Worm (Caenorhabditis elegans) whole organism, mixed stage, embryonic: ENCODE data around the gene nas-18.
"Not testable (repeated sequence)": the region's sequence is repeated elsewhere in the genome, so short reads cannot be mapped to it uniquely, and the experiment has no call there.

Source experiments
- bed-3 ChIP-seq: fragments of 200-800 bp; sonication (Bioruptor generic); optimal IDR thresholded peaks from 3 replicates; lab custom pipeline; 2018; ENCODE audit warnings: mild to moderate bottlenecking, missing genetic modification characterization, moderate library complexity, missing compliant biosample characterization
- ceh-43 ChIP-seq: fragments of 200-800 bp; sonication (Bioruptor generic); optimal IDR thresholded peaks from 2 replicates; lab custom pipeline; 2018; ENCODE audit warnings: mild to moderate bottlenecking, missing genetic modification characterization, moderate library complexity, missing compliant biosample characterization
- ceh-83 ChIP-seq: fragments of 200-800 bp; sonication (Bioruptor generic); optimal IDR thresholded peaks from 2 replicates; lab custom pipeline; 2018; ENCODE audit warnings: mild to moderate bottlenecking, missing genetic modification characterization, missing compliant biosample characterization
- ces-1 ChIP-seq: fragments of 150-350 bp; optimal IDR thresholded peaks from 2 replicates; lab custom pipeline; 2014; ENCODE audit warnings: missing biosample characterization, missing genetic modification reagents, missing genetic modification characterization
- cnd-1 ChIP-seq: fragments of 200-800 bp; sonication (Bioruptor generic); optimal IDR thresholded peaks from 2 replicates; lab custom pipeline; 2018; ENCODE audit warnings: mild to moderate bottlenecking, missing genetic modification characterization, missing compliant biosample characterization
- drap-1 ChIP-seq: fragments of 200-800 bp; sonication (Bioruptor generic); optimal IDR thresholded peaks from 3 replicates; lab custom pipeline; 2018; ENCODE audit warnings: mild to moderate bottlenecking, missing genetic modification characterization, missing compliant biosample characterization
- elt-3 ChIP-seq: fragments of 150-350 bp; optimal IDR thresholded peaks from 2 replicates; lab custom pipeline; 2014; ENCODE audit warnings: missing biosample characterization, missing genetic modification characterization
- ham-2 ChIP-seq: fragments of 200-800 bp; sonication (Bioruptor generic); optimal IDR thresholded peaks from 2 replicates; lab custom pipeline; 2018; ENCODE audit warnings: mild to moderate bottlenecking, missing genetic modification characterization, missing compliant biosample characterization
- hlh-1 ChIP-seq: fragments of 150-350 bp; optimal IDR thresholded peaks from 2 replicates; lab custom pipeline; 2014; ENCODE audit warnings: missing biosample characterization, missing genetic modification reagents, missing genetic modification characterization
- lin-32 ChIP-seq: fragments of 200-800 bp; sonication (Bioruptor generic); optimal IDR thresholded peaks from 2 replicates; lab custom pipeline; 2018; ENCODE audit warnings: mild to moderate bottlenecking, missing genetic modification characterization, missing compliant biosample characterization
- lsy-2 ChIP-seq: fragments of 150-350 bp; optimal IDR thresholded peaks from 2 replicates; lab custom pipeline; 2014; ENCODE audit warnings: missing biosample characterization, missing genetic modification characterization
- mab-5 ChIP-seq: fragments of 150-350 bp; optimal IDR thresholded peaks from 2 replicates; lab custom pipeline; 2014; ENCODE audit warnings: missing biosample characterization, missing genetic modification characterization
- mep-1 ChIP-seq: fragments of 150-350 bp; optimal IDR thresholded peaks from 2 replicates; lab custom pipeline; 2017; ENCODE audit warnings: missing biosample characterization, missing genetic modification reagents, missing genetic modification characterization, inconsistent platforms
- mls-2 ChIP-seq: sonication (generic microtip); optimal IDR thresholded peaks from 2 replicates; lab custom pipeline; 2016; ENCODE audit warnings: mild to moderate bottlenecking, missing genetic modification characterization, moderate library complexity, missing compliant biosample characterization
- nhr-12 ChIP-seq: fragments of 150-350 bp; optimal IDR thresholded peaks from 2 replicates; lab custom pipeline; 2014; ENCODE audit warnings: missing biosample characterization, missing genetic modification characterization
- nhr-2 ChIP-seq: fragments of 150-350 bp; optimal IDR thresholded peaks from 2 replicates; lab custom pipeline; 2014; ENCODE audit warnings: missing biosample characterization, missing genetic modification characterization
- nhr-237 ChIP-seq: fragments of 150-350 bp; optimal IDR thresholded peaks from 2 replicates; lab custom pipeline; 2014; ENCODE audit warnings: missing biosample characterization, missing genetic modification characterization
- nhr-28 ChIP-seq: fragments of 150-350 bp; optimal IDR thresholded peaks from 2 replicates; lab custom pipeline; 2014; ENCODE audit warnings: missing biosample characterization, missing genetic modification characterization
- nhr-76 ChIP-seq: sonication (generic microtip); optimal IDR thresholded peaks from 2 replicates; lab custom pipeline; 2017; ENCODE audit warnings: missing biosample characterization, missing genetic modification characterization
- pha-4 ChIP-seq: fragments of 150-350 bp; optimal IDR thresholded peaks from 2 replicates; lab custom pipeline; 2018; ENCODE audit warnings: missing biosample characterization, missing genetic modification reagents, missing genetic modification characterization
- sem-2 ChIP-seq: fragments of 200-800 bp; sonication (Bioruptor generic); optimal IDR thresholded peaks from 2 replicates; lab custom pipeline; 2018; ENCODE audit warnings: mild to moderate bottlenecking, missing genetic modification characterization, missing compliant biosample characterization
- snpc-4 ChIP-seq: fragments of 150-350 bp; optimal IDR thresholded peaks from 2 replicates; lab custom pipeline; 2014; ENCODE audit warnings: missing biosample characterization, missing genetic modification characterization
- sptf-1 ChIP-seq: sonication (generic microtip); optimal IDR thresholded peaks from 2 replicates; lab custom pipeline; 2017; ENCODE audit warnings: mild to moderate bottlenecking, missing genetic modification characterization, moderate library complexity, missing compliant biosample characterization
- tbx-8 ChIP-seq: fragments of 200-800 bp; sonication (Bioruptor generic); optimal IDR thresholded peaks from 2 replicates; lab custom pipeline; 2018; ENCODE audit warnings: mild to moderate bottlenecking, missing genetic modification characterization, moderate library complexity, missing compliant biosample characterization
- unc-120 ChIP-seq: sonication (generic microtip); optimal IDR thresholded peaks from 2 replicates; lab custom pipeline; 2017; ENCODE audit warnings: missing genetic modification characterization, missing compliant biosample characterization; ENCODE audit not compliant: poor library complexity, severe bottlenecking
- unc-39 ChIP-seq: fragments of 150-350 bp; optimal IDR thresholded peaks from 2 replicates; lab custom pipeline; 2014; ENCODE audit warnings: missing biosample characterization, missing genetic modification characterization
- unc-62 ChIP-seq: fragments of 150-350 bp; optimal IDR thresholded peaks from 2 replicates; lab custom pipeline; 2014; ENCODE audit warnings: missing biosample characterization, missing genetic modification reagents, missing genetic modification characterization
- zip-8 ChIP-seq: fragments of 150-350 bp; optimal IDR thresholded peaks from 2 replicates; lab custom pipeline; 2014; ENCODE audit warnings: missing biosample characterization, missing genetic modification characterization
- ztf-11 ChIP-seq: fragments of 150-350 bp; optimal IDR thresholded peaks from 2 replicates; lab custom pipeline; 2014; ENCODE audit warnings: missing biosample characterization, missing genetic modification characterization

Gene nas-18

ce11 chrV:11386428-11386827, 9.8 kb upstream of the nas-18 start, which contains the start of gene F55C10.4:
F55C10.4 (plus strand) TSS chrV:11386728.
- no peak for TF ChIP-seq bed-3 (GFP tag; lab: Kevin White, UChicago)
- TF ChIP-seq mab-5: no peak
- TF ChIP-seq mls-2 (tag; lab: Kevin White, UChicago): no peak

- TF ChIP-seq mab-5 (no peak), drap-1 (GFP tag; lab: Kevin White, UChicago) (no peak), nhr-2 (tag; lab: Kevin White, UChicago) (no peak), unc-62 (no peak), mls-2 (tag; lab: Kevin White, UChicago) (no peak), cnd-1 (tag; lab: Kevin White, UChicago) (no peak), sptf-1 (tag; lab: Kevin White, UChicago) (no peak), ztf-11 (tag; lab: Kevin White, UChicago) (no peak)
Observed at ce11 chrV:11389776-11390175, 6.5 kb upstream of the nas-18 start, which contains the start of gene col-155. col-155 (minus strand) TSS chrV:11389876.

- no peak for TF ChIP-seq unc-39 (tag; lab: Kevin White, UChicago)
- TF ChIP-seq lin-32: no peak
- TF ChIP-seq hlh-1: no peak
- TF ChIP-seq bed-3 (GFP tag; lab: Kevin White, UChicago): no peak
- TF ChIP-seq drap-1 (GFP tag; lab: Kevin White, UChicago): no peak
- TF ChIP-seq mab-5: no peak
- TF ChIP-seq nhr-237 (tag; lab: Kevin White, UChicago): no peak
- TF ChIP-seq sem-2 (GFP tag; lab: Kevin White, UChicago): no peak
- TF ChIP-seq ceh-43 (GFP tag; lab: Kevin White, UChicago): no peak
- TF ChIP-seq lsy-2 (tag; lab: Kevin White, UChicago): no peak
- no peak for TF ChIP-seq pha-4 (tag; lab: Kevin White, UChicago)
- TF ChIP-seq zip-8 (tag; lab: Kevin White, UChicago): no peak
- TF ChIP-seq unc-62: no peak
- no peak for TF ChIP-seq mep-1 (tag; lab: Kevin White, UChicago)
- TF ChIP-seq elt-3 (tag; lab: Kevin White, UChicago): no peak
Observed at ce11 chrV:11390394-11390793, 5.8 kb upstream of the nas-18 start, which contains the start of the genes K03B8.11 and K03B8.14. K03B8.11 (minus strand) TSS chrV:11390494. K03B8.14 (plus strand) TSS chrV:11390503.

DNA sequence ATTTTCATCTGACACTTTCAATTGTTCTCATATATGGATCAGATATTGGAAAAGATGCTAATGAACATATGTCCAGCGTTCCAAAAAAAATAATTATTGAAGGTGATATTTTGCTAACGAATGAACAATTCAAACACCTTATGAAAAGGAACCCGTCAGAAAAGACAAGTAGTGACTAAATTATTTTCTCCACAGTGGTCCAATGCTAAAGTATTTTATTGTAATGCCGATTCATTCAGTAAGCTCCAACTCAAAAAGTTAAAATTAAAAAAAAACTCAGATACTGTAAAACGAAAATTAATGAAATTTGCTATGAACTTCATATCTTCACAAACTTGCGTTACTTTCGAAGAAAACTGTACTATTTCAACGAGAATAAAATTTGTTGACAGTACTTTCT, 4.2 kb upstream of the nas-18 start, which contains the start of gene nas-16:
Gene nas-16 (plus strand): TSS at position 301 of the 400 bp plus-strand sequence.
- TF ChIP-seq hlh-1: no peak
- TF ChIP-seq cnd-1 (tag; lab: Kevin White, UChicago): no peak
- TF ChIP-seq, all 35 proteins: peak for 0

DNA sequence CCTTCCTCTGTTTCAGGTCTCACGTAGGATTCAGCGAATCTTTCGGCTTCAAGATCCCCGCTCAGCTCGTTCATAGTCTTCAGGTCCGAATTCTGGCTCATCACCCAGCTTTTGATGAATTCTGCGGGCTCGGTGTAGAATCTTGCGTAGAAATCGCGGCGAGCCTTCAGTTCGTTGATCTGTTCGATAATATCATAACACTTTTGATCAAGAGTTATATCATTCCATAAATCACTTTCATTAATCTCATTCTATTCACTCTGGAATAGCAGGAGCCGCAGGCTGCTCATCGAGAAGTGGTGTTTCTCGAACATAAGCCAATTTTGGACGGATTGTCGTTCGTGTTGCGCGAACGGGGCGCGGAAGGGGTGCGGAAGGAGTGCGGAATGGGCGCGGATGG, 1.2 kb upstream of the nas-18 start, which contains the start of gene K03B8.4:
Gene K03B8.4 (minus strand): TSS at position 101 of the 400 bp plus-strand sequence.
- not testable (repeated sequence) for TF ChIP-seq ztf-11 (tag; lab: Kevin White, UChicago); ham-2 (GFP tag; lab: Kevin White, UChicago); snpc-4 (tag; lab: Kevin White, UChicago)
- TF ChIP-seq, all 35 proteins: peak for 0; not testable (repeated sequence) for 35

ce11 chrV:11398616-11399015, 2.4 kb downstream of the nas-18 start, which contains the start of gene nas-17:
nas-17 (plus strand) TSS chrV:11398916.
- TF ChIP-seq snpc-4 (tag; lab: Kevin White, UChicago) (no peak), sptf-1 (tag; lab: Kevin White, UChicago) (no peak), pha-4 (tag; lab: Kevin White, UChicago) (no peak)

ce11 chrV:11402610-11403009, 6.4 kb downstream of the nas-18 start, which contains the start of gene nas-19:
nas-19 (minus strand) TSS chrV:11402710.
- TF ChIP-seq nhr-12 (tag; lab: Kevin White, UChicago): no peak
- no peak for TF ChIP-seq unc-39 (tag; lab: Kevin White, UChicago)
- TF ChIP-seq mep-1 (tag; lab: Kevin White, UChicago): no peak
- no peak for TF ChIP-seq sem-2 (GFP tag; lab: Kevin White, UChicago)
- TF ChIP-seq nhr-76 (tag; lab: Kevin White, UChicago): no peak
- no peak for TF ChIP-seq hlh-1
- TF ChIP-seq nhr-28 (tag; lab: Kevin White, UChicago): no peak
- no peak for TF ChIP-seq pha-4 (tag; lab: Kevin White, UChicago)
- no peak for TF ChIP-seq cnd-1 (tag; lab: Kevin White, UChicago)
- TF ChIP-seq ceh-83 (GFP tag; lab: Kevin White, UChicago): no peak
- no peak for TF ChIP-seq snpc-4 (tag; lab: Kevin White, UChicago)
- no peak for TF ChIP-seq unc-120
- no peak for TF ChIP-seq nhr-2 (tag; lab: Kevin White, UChicago)
- no peak for TF ChIP-seq ces-1
- no peak for TF ChIP-seq nhr-237 (tag; lab: Kevin White, UChicago)
- TF ChIP-seq lsy-2 (tag; lab: Kevin White, UChicago): no peak
- no peak for TF ChIP-seq mls-2 (tag; lab: Kevin White, UChicago)
- TF ChIP-seq ztf-11 (tag; lab: Kevin White, UChicago): no peak
- TF ChIP-seq ham-2 (GFP tag; lab: Kevin White, UChicago): no peak
- TF ChIP-seq tbx-8 (GFP tag; lab: Kevin White, UChicago): no peak
